Worm (Caenorhabditis elegans) whole organism, L4 larva: ENCODE measurements around the gene C30G12.6.

ENCODE experiments used
- F26F4.8 ChIP-seq: fragments of 200-800 bp; sonication (Bioruptor generic); conservative IDR thresholded peaks from 2 replicates; pipeline ENCODE4 v1.3.6; 2022; ENCODE audit warnings: missing genetic modification characterization, missing compliant biosample characterization
- F37D6.2 ChIP-seq: sonication (generic microtip); optimal IDR thresholded peaks from 2 replicates; lab custom pipeline; 2016; ENCODE audit warnings: mild to moderate bottlenecking, missing genetic modification characterization, missing compliant biosample characterization
- Y105C5A.15 ChIP-seq: fragments of 200-800 bp; sonication (Bioruptor generic); IDR thresholded peaks from 2 replicates; pipeline ENCODE4 v1.3.6; 2022; ENCODE audit warnings: missing genetic modification characterization, missing compliant biosample characterization
- Y5F2A.4 ChIP-seq: fragments of 200-800 bp; sonication (Bioruptor generic); optimal IDR thresholded peaks from 2 replicates; lab custom pipeline; 2018; ENCODE audit warnings: mild to moderate bottlenecking, missing genetic modification characterization, missing compliant biosample characterization
- Y75B8A.6 ChIP-seq: fragments of 200-800 bp; sonication (Bioruptor generic); IDR thresholded peaks from 2 replicates; pipeline ENCODE4 v1.3.6; 2022; ENCODE audit warnings: missing genetic modification reagents, missing genetic modification characterization, missing compliant biosample characterization
- attf-4 ChIP-seq: sonication (generic microtip); optimal IDR thresholded peaks from 3 replicates; lab custom pipeline; 2017; ENCODE audit warnings: missing biosample characterization, missing genetic modification characterization
- ctbp-1 ChIP-seq: fragments of 200-800 bp; sonication (Bioruptor generic); IDR thresholded peaks from 2 replicates; pipeline ENCODE4 v1.3.6; 2022; ENCODE audit warnings: missing genetic modification reagents, missing genetic modification characterization, missing compliant biosample characterization
- daf-16 ChIP-seq, 3 experiments: sonication (generic microtip); optimal IDR thresholded peaks; 2 replicates each; lab custom pipeline; 2016 to 2017; ENCODE audit warnings: missing genetic modification characterization in 3 of 3, missing genetic modification reagents in 3 of 3, mild to moderate bottlenecking in 2 of 3, missing compliant biosample characterization in 2 of 3, missing biosample characterization in 1 of 3, moderate library complexity in 1 of 3
- daf-19 ChIP-seq: fragments of 200-800 bp; sonication (Bioruptor generic); conservative IDR thresholded peaks from 2 replicates; pipeline ENCODE4 v1.3.6; 2022; ENCODE audit warnings: missing genetic modification characterization, missing compliant biosample characterization
- dmd-8 ChIP-seq: fragments of 200-800 bp; sonication (Bioruptor generic); IDR thresholded peaks from 2 replicates; pipeline ENCODE4 v1.3.6; 2022; ENCODE audit warnings: missing genetic modification characterization, missing compliant biosample characterization
- duxl-1 ChIP-seq: sonication (generic microtip); optimal IDR thresholded peaks from 2 replicates; lab custom pipeline; 2016; ENCODE audit warnings: mild to moderate bottlenecking, missing genetic modification characterization, moderate library complexity, missing compliant biosample characterization; ENCODE audit not compliant: poor library complexity
- dve-1 ChIP-seq: sonication (generic microtip); optimal IDR thresholded peaks from 2 replicates; lab custom pipeline; 2017; ENCODE audit warnings: antibody characterized with exemption, mild to moderate bottlenecking, missing genetic modification characterization, missing compliant biosample characterization; ENCODE audit not compliant: insufficient read depth
- egl-43 ChIP-seq: fragments of 200-800 bp; sonication (Bioruptor generic); IDR thresholded peaks from 2 replicates; pipeline ENCODE4 v1.3.6; 2022; ENCODE audit warnings: missing genetic modification reagents, missing genetic modification characterization, missing compliant biosample characterization
- gei-8 ChIP-seq: fragments of 200-800 bp; sonication (Bioruptor generic); optimal IDR thresholded peaks from 2 replicates; lab custom pipeline; 2018; ENCODE audit warnings: mild to moderate bottlenecking, missing genetic modification characterization, missing compliant biosample characterization
- hif-1 ChIP-seq, 2 experiments: sonication (generic microtip); optimal IDR thresholded peaks; 2 replicates each; lab custom pipeline; 2016 to 2017; ENCODE audit warnings: missing compliant biosample characterization in 2 of 2, missing genetic modification characterization in 2 of 2, missing genetic modification reagents in 2 of 2, missing genotype in 2 of 2, mild to moderate bottlenecking in 1 of 2
- hmg-1.1 ChIP-seq: fragments of 200-800 bp; sonication (Bioruptor generic); IDR thresholded peaks from 2 replicates; pipeline ENCODE4 v1.3.6; 2022; ENCODE audit warnings: missing genetic modification reagents, missing genetic modification characterization, missing compliant biosample characterization
- madf-5 ChIP-seq, 2 experiments: fragments of 200-800 bp; sonication (Bioruptor generic); IDR thresholded peaks; 2 replicates each; pipeline ENCODE4 v1.3.6; 2022; ENCODE audit warnings: missing compliant biosample characterization in 2 of 2, missing genetic modification characterization in 2 of 2
- madf-9 ChIP-seq: fragments of 200-800 bp; sonication (Bioruptor generic); conservative IDR thresholded peaks from 2 replicates; pipeline ENCODE4 v1.3.6; 2022; ENCODE audit warnings: missing genetic modification reagents, missing genetic modification characterization, missing compliant biosample characterization
- mdl-1 ChIP-seq, 2 experiments: fragments of 150-350 bp in 1 of 2; sonication (generic microtip) in 1 of 2; optimal IDR thresholded peaks; 2 replicates each; lab custom pipeline; 2014 to 2017; ENCODE audit warnings: missing biosample characterization in 2 of 2, missing genetic modification characterization in 2 of 2
- mes-2 ChIP-seq: sonication (generic microtip); optimal IDR thresholded peaks from 2 replicates; lab custom pipeline; 2016; ENCODE audit warnings: missing genotype, mild to moderate bottlenecking, missing genetic modification characterization, missing compliant biosample characterization; ENCODE audit not compliant: poor library complexity, severe bottlenecking
- nhr-10 ChIP-seq: fragments of 150-350 bp; optimal IDR thresholded peaks from 2 replicates; lab custom pipeline; 2014; ENCODE audit warnings: missing biosample characterization, missing genetic modification characterization
- nhr-11 ChIP-seq: fragments of 150-350 bp; optimal IDR thresholded peaks from 2 replicates; lab custom pipeline; 2014; ENCODE audit warnings: missing biosample characterization, missing genetic modification characterization
- nhr-28 ChIP-seq: fragments of 150-350 bp; optimal IDR thresholded peaks from 2 replicates; lab custom pipeline; 2014; ENCODE audit warnings: missing biosample characterization, missing genetic modification characterization
- nhr-41 ChIP-seq: fragments of 200-800 bp; sonication (Bioruptor generic); IDR thresholded peaks from 2 replicates; pipeline ENCODE4 v1.3.6; 2022; ENCODE audit warnings: missing genetic modification reagents, missing genetic modification characterization, missing compliant biosample characterization
- nhr-42 ChIP-seq: fragments of 200-800 bp; sonication (Bioruptor generic); IDR thresholded peaks from 2 replicates; pipeline ENCODE4 v1.3.6; 2022; ENCODE audit warnings: missing genetic modification characterization, missing compliant biosample characterization
- nhr-76 ChIP-seq: fragments of 150-350 bp; optimal IDR thresholded peaks from 2 replicates; lab custom pipeline; 2014; ENCODE audit warnings: missing biosample characterization, missing genetic modification characterization
- nhr-77 ChIP-seq: fragments of 150-350 bp; optimal IDR thresholded peaks from 2 replicates; lab custom pipeline; 2014; ENCODE audit warnings: missing biosample characterization, missing genetic modification characterization
- php-3 ChIP-seq: fragments of 200-800 bp; sonication (Bioruptor generic); IDR thresholded peaks from 2 replicates; pipeline ENCODE4 v1.3.6; 2022; ENCODE audit warnings: missing genetic modification reagents, missing genetic modification characterization, missing compliant biosample characterization
- rbr-2 ChIP-seq: sonication (generic microtip); optimal IDR thresholded peaks from 2 replicates; lab custom pipeline; 2016; ENCODE audit warnings: missing genotype, missing genetic modification characterization, missing compliant biosample characterization
- saeg-2 ChIP-seq: fragments of 200-800 bp; sonication (Bioruptor generic); IDR thresholded peaks from 2 replicates; pipeline ENCODE4 v1.3.6; 2022; ENCODE audit warnings: missing genetic modification reagents, missing genetic modification characterization, missing compliant biosample characterization
- set-16 ChIP-seq: fragments of 200-800 bp; sonication (Bioruptor generic); IDR thresholded peaks from 2 replicates; pipeline ENCODE4 v1.3.6; 2022; ENCODE audit warnings: missing genetic modification reagents, missing genetic modification characterization, missing compliant biosample characterization
- tag-97 ChIP-seq: fragments of 200-800 bp; sonication (Bioruptor generic); IDR thresholded peaks from 2 replicates; pipeline ENCODE4 v1.3.6; 2022; ENCODE audit warnings: missing genetic modification characterization, missing compliant biosample characterization
- unc-130 ChIP-seq: sonication (generic microtip); optimal IDR thresholded peaks from 2 replicates; lab custom pipeline; 2016; ENCODE audit warnings: missing genetic modification reagents, missing genetic modification characterization, missing compliant biosample characterization
- unc-62 ChIP-seq, 3 experiments: fragments of 150-350 bp in 1 of 3; sonication (generic microtip); optimal IDR thresholded peaks in 2 of 3; peaks in 1 of 3; 1 replicate in 1 of 3; 2 replicates in 2 of 3; lab custom pipeline; 2014 to 2017; ENCODE audit warnings: missing biosample characterization in 3 of 3, missing genetic modification characterization in 3 of 3, missing genetic modification reagents in 3 of 3, missing genotype in 1 of 3
- vab-7 ChIP-seq: fragments of 200-800 bp; sonication (Bioruptor generic); IDR thresholded peaks from 2 replicates; pipeline ENCODE4 v1.3.6; 2022; ENCODE audit warnings: missing genetic modification reagents, missing genetic modification characterization, missing compliant biosample characterization
- zip-11 ChIP-seq: fragments of 200-800 bp; sonication (Bioruptor generic); IDR thresholded peaks from 2 replicates; pipeline ENCODE4 v1.3.6; 2022; ENCODE audit warnings: missing genetic modification characterization, missing compliant biosample characterization
- zip-2 ChIP-seq: fragments of 150-350 bp; optimal IDR thresholded peaks from 2 replicates; lab custom pipeline; 2014; ENCODE audit warnings: missing biosample characterization, missing genetic modification characterization

The C30G12.6 gene

DNA sequence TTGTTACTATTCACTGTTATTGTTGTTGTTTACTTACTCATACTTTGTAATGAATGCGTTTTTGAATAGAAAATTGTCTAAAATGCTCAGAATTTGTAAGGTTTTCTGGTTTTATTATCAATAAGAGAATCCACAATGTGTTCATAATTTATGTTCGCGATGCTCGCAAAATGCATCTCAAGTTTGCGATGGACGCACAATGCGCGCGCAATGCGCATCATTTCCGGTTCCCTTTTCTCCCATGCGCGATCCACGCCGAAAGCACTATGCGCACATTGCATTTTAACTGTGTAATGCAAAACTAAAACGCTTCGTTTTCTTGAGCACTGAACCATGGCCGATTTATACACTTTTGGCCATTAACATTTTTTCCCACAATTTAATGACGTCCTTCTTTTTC is 23.7 kb upstream of the C30G12.6 start (continued):
- TF ChIP-seq madf-5 (GFP tag; IDR thresholded peaks at IDR 0.05; lab: Robert Waterston, UW) (0 out of 4 replicates have a peak, but pooled peaks of 1 of the 2 experiments have one; percentile 21), hmg-1.1 (GFP tag; lab: Robert Waterston, UW) (peak; percentile 49; the same call in 1 of the 2 replicates), nhr-10 (tag; lab: Kevin White, UChicago) (no peak), unc-62 (GFP tag; optimal IDR thresholded peaks at IDR 0.05 in 1 of 2; lab: Kevin White, UChicago) (peak in 1 of 2 experiments; percentile 0), unc-62 (tag; optimal IDR thresholded peaks at IDR 0.05; lab: Kevin White, UChicago) (no peak), hif-1 (tag; optimal IDR thresholded peaks at IDR 0.05; lab: Kevin White, UChicago) (peak in 1 of 2 experiments; percentile 61), nhr-76 (no peak), daf-19 (GFP tag; lab: Robert Waterston, UW) (peak; percentile 67; the same call in 1 of the 2 replicates), zip-11 (GFP tag; lab: Robert Waterston, UW) (0 out of 2 replicates have a peak, but pooled peaks have one; percentile 28), Y75B8A.6 (0 out of 2 replicates have a peak, but pooled peaks have one; percentile 31), mes-2 (tag; lab: Kevin White, UChicago) (no peak), vab-7 (GFP tag; lab: Robert Waterston, UW) (peak; percentile 33; the same call in 1 of the 2 replicates), gei-8 (GFP tag; lab: Kevin White, UChicago) (peak; percentile 64), F26F4.8 (0 out of 2 replicates have a peak, but pooled peaks have one; percentile 41), Y5F2A.4 (GFP tag; lab: Kevin White, UChicago) (no peak), nhr-11 (tag; lab: Kevin White, UChicago) (no peak), F37D6.2 (tag; lab: Kevin White, UChicago) (peak; percentile 38), unc-130 (no peak), egl-43 (GFP tag; lab: Robert Waterston, UW) (peak; percentile 77; the same call in 1 of the 2 replicates), dmd-8 (GFP tag; lab: Robert Waterston, UW) (0 out of 2 replicates have a peak, but pooled peaks have one; percentile 38), php-3 (GFP tag; lab: Robert Waterston, UW) (0 out of 2 replicates have a peak, but pooled peaks have one; percentile 43), nhr-42 (GFP tag; lab: Robert Waterston, UW) (peak; percentile 74), ctbp-1 (peak; percentile 76), daf-16 (GFP tag; optimal IDR thresholded peaks at IDR 0.05; lab: Kevin White, UChicago) (peak in 1 of 2 experiments; percentile 55), daf-16 (tag; optimal IDR thresholded peaks at IDR 0.05; lab: Kevin White, UChicago) (no peak)

ce11 chrII:7317468-7317867 is 21.7 kb upstream of the C30G12.6 start, which contains the start of gene F21D12.2:
TSS of gene F21D12.2 (plus strand) at chrII:7317768.
- TF ChIP-seq set-16 (no peak), php-3 (GFP tag; lab: Robert Waterston, UW) (no peak), tag-97 (GFP tag; lab: Robert Waterston, UW) (no peak), nhr-41 (GFP tag; lab: Robert Waterston, UW) (no peak), nhr-77 (no peak), nhr-28 (tag; lab: Kevin White, UChicago) (no peak), dve-1 (tag; lab: Kevin White, UChicago) (no peak), saeg-2 (no peak), zip-2 (no peak)

DNA sequence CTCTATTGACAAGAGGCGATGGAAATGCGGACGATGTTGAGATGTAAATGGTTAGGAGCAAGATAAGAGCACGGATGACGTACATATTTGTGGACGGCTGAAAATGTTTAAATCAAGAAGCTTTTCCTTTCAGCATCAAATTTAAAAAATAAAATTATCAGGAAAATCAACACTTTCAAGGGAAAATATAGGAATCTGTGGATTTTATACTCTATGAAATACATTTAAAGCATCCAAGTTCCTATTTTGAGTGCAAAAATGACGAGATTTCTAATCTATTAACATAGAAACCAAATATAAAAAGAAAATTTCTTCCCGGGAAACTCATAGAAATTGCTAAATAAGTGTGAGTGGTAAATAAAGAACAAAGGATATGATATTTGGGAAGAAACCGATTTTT is 18.3 kb upstream of the C30G12.6 start, which contains the start of gene F45E12.6:
TSS of gene F45E12.6 (minus strand) at position 101 of the 400 bp plus-strand sequence.
- no peak for TF ChIP-seq mdl-1 (tag; optimal IDR thresholded peaks at IDR 0.05; lab: Kevin White, UChicago)
- no peak for TF ChIP-seq vab-7 (GFP tag; lab: Robert Waterston, UW)
- no peak for TF ChIP-seq php-3 (GFP tag; lab: Robert Waterston, UW)
- no peak for TF ChIP-seq attf-4 (tag; lab: Kevin White, UChicago)
- no peak for TF ChIP-seq duxl-1 (tag; lab: Kevin White, UChicago)
- TF ChIP-seq madf-9 (GFP tag; lab: Robert Waterston, UW) = no peak
- no peak for TF ChIP-seq daf-16 (GFP tag; optimal IDR thresholded peaks at IDR 0.05; lab: Kevin White, UChicago)
- TF ChIP-seq daf-16 (tag; optimal IDR thresholded peaks at IDR 0.05; lab: Kevin White, UChicago) = no peak
- TF ChIP-seq Y105C5A.15 (GFP tag; lab: Robert Waterston, UW) = no peak
- TF ChIP-seq nhr-41 (GFP tag; lab: Robert Waterston, UW) = no peak
- no peak for TF ChIP-seq rbr-2 (tag; lab: Kevin White, UChicago)
- TF ChIP-seq zip-2 = no peak
- no peak for TF ChIP-seq madf-5 (GFP tag; IDR thresholded peaks at IDR 0.05; lab: Robert Waterston, UW)
